Worm (Caenorhabditis elegans): ENCODE measurements around the gene enu-3.6.

DNA sequence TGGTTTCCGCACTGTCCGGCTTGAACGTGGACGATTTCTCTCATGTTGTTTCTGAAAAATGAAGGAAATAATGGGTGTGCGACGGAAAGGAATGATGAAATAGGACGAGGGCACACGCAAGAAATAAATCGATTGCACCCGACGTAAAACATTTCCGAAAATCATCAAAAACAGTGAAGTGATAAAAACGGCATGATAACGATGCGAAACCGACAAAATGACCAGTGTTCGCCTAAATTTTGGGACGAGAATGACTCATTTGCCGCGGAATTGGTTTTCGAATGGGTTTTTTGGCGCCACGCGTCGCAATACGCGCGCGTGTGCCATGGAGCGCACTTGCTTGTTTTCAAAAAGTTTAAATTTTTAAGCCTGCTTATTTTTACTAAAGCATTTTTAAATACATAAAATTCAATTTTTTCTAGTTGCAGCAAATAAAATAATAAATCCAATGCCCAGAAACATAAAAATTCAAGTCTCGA lies 7.8 kb upstream of the enu-3.6 start, which contains the start of the genes tbb-1 and rib-2:
- TF ChIP-seq ama-1 (optimal IDR thresholded peaks at IDR 0.05) (no peak), K02D7.2 (tag; optimal IDR thresholded peaks at IDR 0.05) (no peak), pag-3 (tag; optimal IDR thresholded peaks at IDR 0.05; ENCODE audit: borderline replicate concordance) (no peak), pax-1 (tag; optimal IDR thresholded peaks at IDR 0.05) (no peak), C38D4.7 (GFP tag; optimal IDR thresholded peaks at IDR 0.05) (no peak), C08G9.2 (tag; optimal IDR thresholded peaks at IDR 0.05) (no peak), hlh-6 (tag; optimal IDR thresholded peaks at IDR 0.05) (no peak), sox-4 (tag; optimal IDR thresholded peaks at IDR 0.05) (no peak)

Data from whole organism, late embryonic.